Worm (Caenorhabditis elegans): ENCODE data around the gene tbc-3.

ce11 chrIV:9849624-9850023 lies 49.2 kb upstream of the tbc-3 start, which contains the start of gene K07F5.8:
- TF ChIP-seq flt-1 (GFP tag; IDR thresholded peaks at IDR 0.05) (no peak), klf-2 (GFP tag; conservative IDR thresholded peaks at IDR 0.05) (no peak), tab-1 (GFP tag; IDR thresholded peaks at IDR 0.05) (no peak), med-1 (GFP tag; optimal IDR thresholded peaks at IDR 0.05; ENCODE audit: insufficient read depth) (no peak)

All from whole organism, midembryonic.